Fruit fly (Drosophila melanogaster) whole organism, adult: ENCODE results near the gene CG31960.

Source experiments
- CG11617 ChIP-seq: fragments of 200-800 bp; sonication (Bioruptor generic); optimal IDR thresholded peaks from 2 replicates; lab custom pipeline; 2017; ENCODE audit warnings: mild to moderate bottlenecking, missing biosample characterization, missing genetic modification reagents, missing genetic modification characterization
- CG12768 ChIP-seq: fragments of 200-800 bp; sonication (Bioruptor generic); optimal IDR thresholded peaks from 2 replicates; lab custom pipeline; 2017; ENCODE audit warnings: missing biosample characterization, missing genetic modification characterization, mild to moderate bottlenecking, moderate library complexity, missing genetic modification reagents
- CG1620 ChIP-seq: fragments of 200-800 bp; sonication (Bioruptor generic); optimal IDR thresholded peaks from 2 replicates; lab custom pipeline; 2016; ENCODE audit warnings: missing biosample characterization, missing genetic modification characterization
- Clk ChIP-seq: fragments of 200-800 bp; sonication (Bioruptor generic); optimal IDR thresholded peaks from 2 replicates; lab custom pipeline; 2017; ENCODE audit warnings: missing biosample characterization, missing genetic modification characterization
- Crg-1 ChIP-seq: fragments of 200-800 bp; sonication (Bioruptor generic); optimal IDR thresholded peaks from 2 replicates; lab custom pipeline; 2016; ENCODE audit warnings: missing biosample characterization, missing genetic modification characterization
- cic ChIP-seq: fragments of 200-800 bp; sonication (Bioruptor generic); optimal IDR thresholded peaks from 2 replicates; lab custom pipeline; 2017; ENCODE audit warnings: missing biosample characterization, mild to moderate bottlenecking, missing genetic modification characterization, moderate library complexity
- pad ChIP-seq: fragments of 200-800 bp; sonication (Bioruptor generic); optimal IDR thresholded peaks from 3 replicates; lab custom pipeline; 2017; ENCODE audit warnings: missing biosample characterization, missing genetic modification characterization, mild to moderate bottlenecking, moderate library complexity, missing genetic modification reagents

dm6 chr2L:3754835-3755547, 29.8 kb upstream of the CG31960 start:
- TF ChIP-seq CG1620 (GFP tag; lab: Kevin White, UChicago), result no peak
- TF ChIP-seq CG11617, result no peak
- TF ChIP-seq cic (GFP tag; lab: Kevin White, UChicago), result no peak
- no peak for TF ChIP-seq Clk (GFP tag; lab: Kevin White, UChicago)
- no peak for TF ChIP-seq Crg-1 (GFP tag; lab: Kevin White, UChicago)
- TF ChIP-seq pad, result no peak
- TF ChIP-seq CG12768 (GFP tag; lab: Kevin White, UChicago), result no peak
